Fruit fly (Drosophila melanogaster): Measurements from ENCODE around the gene CG12523.

CG12523 gene

DNA sequence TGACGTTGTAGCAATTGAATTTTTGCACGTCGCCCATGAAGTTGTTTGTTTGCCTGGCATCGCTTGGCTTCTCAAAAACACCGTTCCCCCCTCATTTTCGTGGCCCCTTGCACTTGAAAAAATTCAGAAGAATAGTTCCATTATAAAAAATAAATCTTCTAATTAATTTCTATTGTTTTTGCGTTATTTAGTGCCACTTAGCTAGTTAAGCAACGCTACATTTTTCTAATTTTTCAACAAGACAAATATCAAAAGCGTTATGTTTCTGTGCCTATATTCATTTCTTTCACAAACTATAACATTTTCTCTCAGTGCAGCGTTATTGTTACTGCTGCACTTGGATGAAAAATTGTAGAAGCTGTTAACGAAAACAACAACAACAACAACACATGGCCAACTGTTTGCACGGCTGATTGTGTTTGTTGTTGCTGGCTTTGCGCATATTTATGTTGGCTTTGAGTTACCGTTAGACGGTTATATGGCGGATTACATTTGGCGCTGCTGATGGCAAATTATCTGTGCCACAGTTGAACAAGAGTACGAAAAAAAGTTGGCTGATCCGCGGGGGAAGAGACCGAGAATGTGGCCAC is 7.0 kb upstream of the CG12523 start (continued):
- TF ChIP-seq gem (tag; optimal IDR thresholded peaks at IDR 0.05) = peak; percentile 53
- no peak for TF ChIP-seq pum (GFP tag; optimal IDR thresholded peaks at IDR 0.05)
- TF ChIP-seq Sox102F (GFP tag; optimal IDR thresholded peaks at IDR 0.05) = peak; percentile 48
- TF ChIP-seq Nf-YA (GFP tag; IDR thresholded peaks at IDR 0.05) = no peak
- no peak for TF ChIP-seq CG6654 (GFP tag; optimal IDR thresholded peaks at IDR 0.05)
- no peak for TF ChIP-seq usp (GFP tag; optimal IDR thresholded peaks at IDR 0.05)
- TF ChIP-seq Fer1 (GFP tag; optimal IDR thresholded peaks at IDR 0.05) = no peak
- TF ChIP-seq CG17912 (GFP tag; optimal IDR thresholded peaks at IDR 0.05) = no peak
- no peak for TF ChIP-seq kni (GFP tag; optimal IDR thresholded peaks at IDR 0.05)
- TF ChIP-seq fd96Cb (tag; optimal IDR thresholded peaks at IDR 0.05) = peak; percentile 16
- no peak for TF ChIP-seq CG7963 (GFP tag; IDR thresholded peaks at IDR 0.05; ENCODE audit: partially characterized antibody)
- peak; percentile 10 for TF ChIP-seq CG30403 (GFP tag; optimal IDR thresholded peaks at IDR 0.05)
- no peak for TF ChIP-seq CG34376 (GFP tag; optimal IDR thresholded peaks at IDR 0.05)
- peak; percentile 29; the same call in 1 of the 2 replicates for TF ChIP-seq CG31441 (GFP tag; IDR thresholded peaks at IDR 0.05)
- no peak for TF ChIP-seq z (GFP tag; IDR thresholded peaks at IDR 0.05)
- peak; percentile 78 for TF ChIP-seq Ets65A (GFP tag)
- TF ChIP-seq CG11085 (GFP tag; IDR thresholded peaks at IDR 0.05) = no peak
- TF ChIP-seq ab (GFP tag; optimal IDR thresholded peaks at IDR 0.05) = no peak
- no peak for TF ChIP-seq nerfin-1 (tag; optimal IDR thresholded peaks at IDR 0.05)
- no peak for TF ChIP-seq esg (GFP tag; conservative IDR thresholded peaks at IDR 0.05)
- TF ChIP-seq CG18262 (tag; optimal IDR thresholded peaks at IDR 0.05) = peak; percentile 35
- TF ChIP-seq CG10979 (tag; optimal IDR thresholded peaks at IDR 0.05) = peak; percentile 17
- peak; percentile 10 for TF ChIP-seq CG12391 (tag; optimal IDR thresholded peaks at IDR 0.05)
- TF ChIP-seq CG17829 (tag; optimal IDR thresholded peaks at IDR 0.05) = peak; percentile 13
- peak; percentile 2 for TF ChIP-seq CG2678 (tag; optimal IDR thresholded peaks at IDR 0.05)
- no peak for TF ChIP-seq oc (tag; optimal IDR thresholded peaks at IDR 0.05)
- TF ChIP-seq CG3281 (GFP tag; optimal IDR thresholded peaks at IDR 0.05) = no peak
- TF ChIP-seq Med (GFP tag) = peak; percentile 19
- peak; percentile 85 for TF ChIP-seq Drgx (GFP tag; IDR thresholded peaks at IDR 0.05)
- TF ChIP-seq bsh (GFP tag; optimal IDR thresholded peaks at IDR 0.05) = peak in 1 of 2 experiments; percentile 41
- 0 out of 2 replicates have a peak, but pooled peaks have one; percentile 16 for TF ChIP-seq Ptx1 (GFP tag; IDR thresholded peaks at IDR 0.05)
- TF ChIP-seq CG11247 (GFP tag; IDR thresholded peaks at IDR 0.05) = no peak

DNA sequence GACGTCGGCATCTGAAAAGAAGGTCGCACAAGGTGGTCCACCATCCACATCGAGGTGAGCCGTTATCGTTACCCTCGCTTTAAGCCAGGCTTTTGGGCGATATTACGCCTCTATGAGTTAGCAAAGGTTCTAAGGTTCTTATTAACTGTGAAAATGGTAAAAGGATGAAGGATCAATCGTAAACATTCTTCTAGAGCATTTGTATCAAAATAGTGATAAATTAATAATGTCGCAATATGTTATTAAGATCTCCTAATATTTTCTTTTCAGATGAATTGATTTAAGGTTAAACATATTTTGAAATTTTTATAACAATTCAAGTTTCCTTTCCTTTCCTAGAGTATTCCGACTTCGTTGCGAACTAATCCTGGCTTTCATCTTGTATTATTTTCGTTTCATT is 5.1 kb upstream of the CG12523 start:
- peak; percentile 23 for TF ChIP-seq bcd (GFP tag; optimal IDR thresholded peaks at IDR 0.05)
- TF ChIP-seq CG9932 (GFP tag; IDR thresholded peaks at IDR 0.05) = peak; percentile 25; the same call in 1 of the 2 replicates
- no peak for TF ChIP-seq hkb (optimal IDR thresholded peaks at IDR 0.05)
- peak; percentile 30 for TF ChIP-seq hkb (GFP tag; IDR thresholded peaks at IDR 0.05)
- TF ChIP-seq zfh1 (GFP tag; IDR thresholded peaks at IDR 0.05) = 0 out of 3 replicates have a peak, but pooled peaks have one; percentile 6
- peak; percentile 9 for TF ChIP-seq Med (GFP tag)
- TF ChIP-seq dan (GFP tag; IDR thresholded peaks at IDR 0.05) = no peak
- peak; percentile 31 for TF ChIP-seq tio (GFP tag; optimal IDR thresholded peaks at IDR 0.05)
- peak; percentile 36 for TF ChIP-seq dmrt99B (tag; optimal IDR thresholded peaks at IDR 0.05)
- no peak for TF ChIP-seq cad (GFP tag; optimal IDR thresholded peaks at IDR 0.05)
- peak; percentile 47 for TF ChIP-seq grau (tag; optimal IDR thresholded peaks at IDR 0.05)
- peak; percentile 35 for TF ChIP-seq CG30403 (GFP tag; optimal IDR thresholded peaks at IDR 0.05)
- TF ChIP-seq Ptx1 (GFP tag; IDR thresholded peaks at IDR 0.05) = 0 out of 2 replicates have a peak, but pooled peaks have one; percentile 24
- peak; percentile 8 for TF ChIP-seq Hr3 (GFP tag; optimal IDR thresholded peaks at IDR 0.05)
- peak; percentile 59 for TF ChIP-seq sens (GFP tag)
- peak; percentile 19 for TF ChIP-seq Sox102F (GFP tag; optimal IDR thresholded peaks at IDR 0.05)
- peak in 1 of 2 experiments; percentile 35 for TF ChIP-seq dpn (GFP tag; optimal IDR thresholded peaks at IDR 0.05)
- TF ChIP-seq dysf (GFP tag; IDR thresholded peaks at IDR 0.05) = peak; percentile 63; the same call in 2 of the 3 replicates
- peak; percentile 4 for TF ChIP-seq HLH54F (GFP tag; optimal IDR thresholded peaks at IDR 0.05)
- TF ChIP-seq nmo (GFP tag; optimal IDR thresholded peaks at IDR 0.05) = peak; percentile 17
- TF ChIP-seq slbo (GFP tag; IDR thresholded peaks at IDR 0.05) = 0 out of 2 replicates have a peak, but pooled peaks have one; percentile 13
- no peak for TF ChIP-seq lbe (GFP tag; optimal IDR thresholded peaks at IDR 0.05)
- 0 out of 3 replicates have a peak, but pooled peaks have one; percentile 34 for TF ChIP-seq CG17361 (GFP tag; IDR thresholded peaks at IDR 0.05)
